Worm (Caenorhabditis elegans) whole organism, late embryonic: Measurements from ENCODE around the gene R08E5.4.

Source experiments
- C08G9.2 ChIP-seq: sonication (generic microtip); optimal IDR thresholded peaks from 2 replicates; lab custom pipeline; 2016; ENCODE audit warnings: mild to moderate bottlenecking, missing genetic modification characterization, moderate library complexity, missing compliant biosample characterization
- F13H6.1 ChIP-seq: sonication (generic microtip); optimal IDR thresholded peaks from 2 replicates; lab custom pipeline; 2016; ENCODE audit warnings: missing genetic modification characterization, missing compliant biosample characterization
- K02D7.2 ChIP-seq: sonication (generic microtip); optimal IDR thresholded peaks from 2 replicates; lab custom pipeline; 2017; ENCODE audit warnings: mild to moderate bottlenecking, missing genetic modification characterization, missing compliant biosample characterization
- T23F11.4 ChIP-seq: fragments of 200-800 bp; sonication (Bioruptor generic); optimal IDR thresholded peaks from 2 replicates; lab custom pipeline; 2018; ENCODE audit warnings: mild to moderate bottlenecking, missing genetic modification characterization, missing compliant biosample characterization
- Y22D7AL.16 ChIP-seq: sonication (generic microtip); optimal IDR thresholded peaks from 2 replicates; lab custom pipeline; 2016; ENCODE audit warnings: missing genetic modification characterization, missing compliant biosample characterization
- ama-1 ChIP-seq: fragments of 150-350 bp; optimal IDR thresholded peaks from 2 replicates; lab custom pipeline; 2014
- ceh-14 ChIP-seq: sonication (generic microtip); optimal IDR thresholded peaks from 2 replicates; lab custom pipeline; 2016; ENCODE audit warnings: missing genotype, missing genetic modification characterization, missing compliant biosample characterization
- ceh-18 ChIP-seq: sonication (generic microtip); optimal IDR thresholded peaks from 2 replicates; lab custom pipeline; 2016; ENCODE audit warnings: missing genetic modification characterization, missing compliant biosample characterization
- ceh-19 ChIP-seq: fragments of 200-800 bp; sonication (Bioruptor generic); optimal IDR thresholded peaks from 2 replicates; lab custom pipeline; 2018; ENCODE audit warnings: mild to moderate bottlenecking, missing genetic modification characterization, missing compliant biosample characterization
- ceh-2 ChIP-seq: sonication (generic microtip); optimal IDR thresholded peaks from 2 replicates; lab custom pipeline; 2016; ENCODE audit warnings: missing genotype, missing genetic modification characterization, missing compliant biosample characterization
- ceh-22 ChIP-seq: sonication (generic microtip); optimal IDR thresholded peaks from 2 replicates; lab custom pipeline; 2017; ENCODE audit warnings: missing biosample characterization, missing genetic modification characterization
- ceh-30 ChIP-seq: fragments of 150-350 bp; optimal IDR thresholded peaks from 2 replicates; lab custom pipeline; 2014; ENCODE audit warnings: missing biosample characterization, missing genetic modification characterization
- ceh-34 ChIP-seq: sonication (generic microtip); optimal IDR thresholded peaks from 2 replicates; lab custom pipeline; 2016; ENCODE audit warnings: mild to moderate bottlenecking, missing genetic modification characterization, missing compliant biosample characterization
- ceh-45 ChIP-seq: fragments of 200-800 bp; sonication (Bioruptor generic); IDR thresholded peaks from 2 replicates; pipeline ENCODE4 v1.3.6; 2022; ENCODE audit warnings: missing genetic modification reagents, missing genetic modification characterization, missing compliant biosample characterization
- ceh-9 ChIP-seq: sonication (generic microtip); optimal IDR thresholded peaks from 2 replicates; lab custom pipeline; 2016; ENCODE audit warnings: mild to moderate bottlenecking, missing genetic modification characterization, inconsistent platforms, missing compliant biosample characterization
- che-1 ChIP-seq: sonication (generic microtip); optimal IDR thresholded peaks from 2 replicates; lab custom pipeline; 2016; ENCODE audit warnings: mild to moderate bottlenecking, missing genetic modification characterization, missing compliant biosample characterization
- dve-1 ChIP-seq: sonication (generic microtip); optimal IDR thresholded peaks from 2 replicates; lab custom pipeline; 2017; ENCODE audit warnings: antibody characterized with exemption, mild to moderate bottlenecking, missing genetic modification characterization, missing compliant biosample characterization
- elt-2 ChIP-seq: sonication (generic microtip); optimal IDR thresholded peaks from 2 replicates; lab custom pipeline; 2016; ENCODE audit warnings: missing genetic modification reagents, missing genetic modification characterization, missing compliant biosample characterization
- elt-4 ChIP-seq: sonication (generic microtip); optimal IDR thresholded peaks from 2 replicates; lab custom pipeline; 2016; ENCODE audit warnings: missing genetic modification characterization, missing compliant biosample characterization
- ets-4 ChIP-seq: sonication (generic microtip); optimal IDR thresholded peaks from 2 replicates; lab custom pipeline; 2016; ENCODE audit warnings: missing genetic modification characterization, missing compliant biosample characterization
- eyg-1 ChIP-seq: sonication (generic microtip); optimal IDR thresholded peaks from 2 replicates; lab custom pipeline; 2016; ENCODE audit warnings: missing genotype, missing genetic modification characterization, missing compliant biosample characterization
- fkh-10 ChIP-seq: fragments of 150-350 bp; optimal IDR thresholded peaks from 2 replicates; lab custom pipeline; 2014; ENCODE audit warnings: missing biosample characterization, missing genetic modification reagents, missing genetic modification characterization
- fkh-6 ChIP-seq: sonication (generic microtip); optimal IDR thresholded peaks from 2 replicates; lab custom pipeline; 2016; ENCODE audit warnings: missing genetic modification characterization, missing compliant biosample characterization
- gmeb-2 ChIP-seq: sonication (generic microtip); optimal IDR thresholded peaks from 2 replicates; lab custom pipeline; 2016; ENCODE audit warnings: missing genetic modification characterization, inconsistent platforms, missing compliant biosample characterization
- hlh-13 ChIP-seq: fragments of 200-800 bp; sonication (Bioruptor generic); optimal IDR thresholded peaks from 2 replicates; lab custom pipeline; 2018; ENCODE audit warnings: mild to moderate bottlenecking, missing genetic modification characterization, missing compliant biosample characterization
- hlh-30 ChIP-seq: sonication (generic microtip); optimal IDR thresholded peaks from 2 replicates; lab custom pipeline; 2017; ENCODE audit warnings: antibody characterized with exemption, missing genetic modification characterization, missing compliant biosample characterization; ENCODE audit not compliant: insufficient read depth
- hlh-6 ChIP-seq: sonication (generic microtip); optimal IDR thresholded peaks from 2 replicates; lab custom pipeline; 2016; ENCODE audit warnings: missing genotype, missing genetic modification characterization, missing compliant biosample characterization
- mec-3 ChIP-seq: sonication (generic microtip); optimal IDR thresholded peaks from 2 replicates; lab custom pipeline; 2016; ENCODE audit warnings: borderline replicate concordance, missing genetic modification characterization, missing compliant biosample characterization
- nfya-1 ChIP-seq: sonication (generic microtip); optimal IDR thresholded peaks from 2 replicates; lab custom pipeline; 2017; ENCODE audit warnings: missing genetic modification characterization, mild to moderate bottlenecking, missing compliant biosample characterization, antibody characterized with exemption, moderate library complexity
- npax-4 ChIP-seq: sonication (generic microtip); optimal IDR thresholded peaks from 2 replicates; lab custom pipeline; 2016; ENCODE audit warnings: missing genetic modification characterization, missing compliant biosample characterization
- odd-2 ChIP-seq: sonication (generic microtip); optimal IDR thresholded peaks from 2 replicates; lab custom pipeline; 2017; ENCODE audit warnings: antibody characterized with exemption, mild to moderate bottlenecking, missing genetic modification characterization, missing compliant biosample characterization
- pha-4 ChIP-seq: fragments of 150-350 bp; optimal IDR thresholded peaks from 2 replicates; lab custom pipeline; 2018; ENCODE audit warnings: missing biosample characterization, missing genetic modification reagents, missing genetic modification characterization
- sdc-2 ChIP-seq: sonication (generic microtip); optimal IDR thresholded peaks from 2 replicates; lab custom pipeline; 2016; ENCODE audit warnings: missing genotype, missing genetic modification characterization, missing compliant biosample characterization
- sox-4 ChIP-seq: sonication (generic microtip); optimal IDR thresholded peaks from 2 replicates; lab custom pipeline; 2017; ENCODE audit warnings: mild to moderate bottlenecking, missing genetic modification characterization, inconsistent platforms, missing compliant biosample characterization
- tbx-7 ChIP-seq: sonication (generic microtip); optimal IDR thresholded peaks from 2 replicates; lab custom pipeline; 2016; ENCODE audit warnings: missing genotype, missing genetic modification characterization, missing compliant biosample characterization
- ttx-3 ChIP-seq: sonication (generic microtip); optimal IDR thresholded peaks from 2 replicates; lab custom pipeline; 2016; ENCODE audit warnings: missing genetic modification reagents, missing genetic modification characterization, missing compliant biosample characterization
- unc-42 ChIP-seq: sonication (generic microtip); optimal IDR thresholded peaks from 2 replicates; lab custom pipeline; 2016; ENCODE audit warnings: missing genotype, missing genetic modification characterization, missing compliant biosample characterization
- zip-5 ChIP-seq: sonication (generic microtip); optimal IDR thresholded peaks from 2 replicates; lab custom pipeline; 2016; ENCODE audit warnings: missing genetic modification characterization, missing compliant biosample characterization

The R08E5.4 gene

DNA sequence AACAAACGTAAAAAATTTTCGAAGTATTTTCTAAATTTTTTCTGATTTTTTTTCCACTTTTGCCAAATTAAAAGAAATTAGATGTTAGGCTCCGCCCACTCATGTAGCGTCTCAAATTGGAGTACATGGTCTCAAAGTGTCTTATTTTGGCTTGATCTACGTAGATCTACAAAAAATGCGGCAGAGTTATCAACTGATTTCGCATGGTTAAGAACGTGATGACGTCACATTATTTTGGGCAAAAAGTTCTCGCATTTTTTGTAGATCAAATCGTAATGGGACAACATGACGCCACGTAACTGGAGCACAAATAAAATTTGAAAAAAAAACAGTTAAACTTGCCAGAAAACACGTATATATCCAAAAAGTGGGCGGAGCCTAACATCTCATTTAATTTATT, 6.5 kb upstream of the R08E5.4 start:
- no peak for TF ChIP-seq unc-42 (tag; lab: Kevin White, UChicago)
- no peak for TF ChIP-seq F13H6.1 (tag; lab: Kevin White, UChicago)
- no peak for TF ChIP-seq zip-5 (tag; lab: Kevin White, UChicago)
- TF ChIP-seq elt-4 (tag; lab: Kevin White, UChicago) = no peak
- no peak for TF ChIP-seq ceh-2 (tag; lab: Kevin White, UChicago)
- TF ChIP-seq elt-2 (tag; lab: Kevin White, UChicago) = no peak
- no peak for TF ChIP-seq ceh-19 (GFP tag; lab: Kevin White, UChicago)
- TF ChIP-seq pha-4 (tag; lab: Kevin White, UChicago) = no peak
- TF ChIP-seq sdc-2 (tag; lab: Kevin White, UChicago) = no peak

DNA sequence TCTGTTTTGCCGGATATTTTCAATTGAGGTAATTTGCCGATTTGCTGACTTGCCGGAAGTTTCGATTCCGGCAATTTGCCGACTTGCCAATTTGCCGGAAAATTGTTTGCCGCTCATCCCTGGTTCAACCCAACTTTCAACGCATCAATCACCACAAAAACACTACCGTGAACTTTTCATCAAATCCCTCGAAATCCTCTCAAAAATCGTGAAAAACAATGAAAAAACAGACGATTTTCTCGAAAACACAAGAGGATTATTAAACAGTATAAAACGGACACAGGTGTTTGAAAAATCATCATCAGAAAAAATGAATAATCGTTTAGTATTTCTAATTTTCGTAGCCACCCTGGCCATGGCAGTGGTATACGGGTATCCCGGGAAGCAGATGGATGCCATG, 1.5 kb upstream of the R08E5.4 start, which contains the start of gene Y39H10A.1:
TSS of gene Y39H10A.1 (plus strand) at position 301 of the 400 bp plus-strand sequence.
- TF ChIP-seq hlh-6 (tag; lab: Kevin White, UChicago) (no peak), ceh-22 (tag; lab: Kevin White, UChicago) (no peak), elt-4 (tag; lab: Kevin White, UChicago) (no peak), hlh-30 (tag; lab: Kevin White, UChicago) (no peak), ama-1 (lab: Kevin White, UChicago) (no peak), ttx-3 (tag; lab: Kevin White, UChicago) (no peak), mec-3 (tag; lab: Kevin White, UChicago) (no peak), T23F11.4 (no peak)
- TF ChIP-seq, all 69 proteins: peak for 0

DNA sequence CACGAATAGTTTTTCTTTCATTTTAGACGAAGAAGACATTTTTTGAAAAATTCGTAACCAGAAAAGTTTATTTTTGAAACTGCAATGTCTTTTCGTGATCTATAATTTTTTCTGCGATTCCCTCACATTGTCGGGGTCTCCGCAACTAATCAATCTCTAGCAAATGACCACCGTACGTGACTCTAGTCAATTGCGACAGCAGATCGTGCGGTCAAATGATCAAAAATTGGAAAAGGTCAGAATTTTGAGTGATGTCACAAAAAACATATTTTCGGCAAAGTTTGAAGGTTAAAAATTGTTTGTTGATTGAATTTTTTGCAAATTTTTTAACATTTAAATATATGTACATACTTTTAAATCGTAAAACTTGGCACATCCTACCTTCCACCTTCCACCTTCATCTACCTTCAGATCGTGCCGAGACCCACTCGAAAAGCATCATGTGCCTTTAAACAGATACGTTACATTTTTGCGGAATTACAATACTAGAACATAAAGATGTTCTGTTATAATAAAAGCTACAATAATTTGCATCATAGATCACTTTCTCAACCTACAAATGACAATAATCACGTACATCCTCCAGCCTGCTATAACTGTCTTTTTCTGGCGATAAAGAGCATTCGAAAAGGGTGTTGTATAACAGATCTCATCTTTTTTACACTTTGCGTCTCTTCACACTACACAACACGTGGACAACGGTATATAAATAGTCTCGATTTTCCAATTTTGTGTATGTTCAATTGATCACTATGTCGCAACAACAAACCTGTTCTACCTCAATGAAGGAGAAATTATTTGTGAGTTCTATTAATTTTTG, 3.3 kb downstream of the R08E5.4 start, which contains the start of the genes R08E5.1 and rips-1:
TSS of gene R08E5.1 (minus strand) at position 82 of the 820 bp plus-strand sequence.
TSS of gene rips-1 (plus strand) at position 585 of the 820 bp plus-strand sequence.
- TF ChIP-seq ceh-45 (no peak), hlh-13 (no peak), K02D7.2 (no peak), che-1 (tag; lab: Kevin White, UChicago) (no peak), ceh-14 (tag; lab: Kevin White, UChicago) (no peak), eyg-1 (no peak), ceh-22 (tag; lab: Kevin White, UChicago) (no peak), gmeb-2 (tag; lab: Kevin White, UChicago) (no peak), fkh-6 (tag; lab: Kevin White, UChicago) (no peak), nfya-1 (tag; lab: Kevin White, UChicago) (no peak), ama-1 (lab: Kevin White, UChicago) (no peak)

DNA sequence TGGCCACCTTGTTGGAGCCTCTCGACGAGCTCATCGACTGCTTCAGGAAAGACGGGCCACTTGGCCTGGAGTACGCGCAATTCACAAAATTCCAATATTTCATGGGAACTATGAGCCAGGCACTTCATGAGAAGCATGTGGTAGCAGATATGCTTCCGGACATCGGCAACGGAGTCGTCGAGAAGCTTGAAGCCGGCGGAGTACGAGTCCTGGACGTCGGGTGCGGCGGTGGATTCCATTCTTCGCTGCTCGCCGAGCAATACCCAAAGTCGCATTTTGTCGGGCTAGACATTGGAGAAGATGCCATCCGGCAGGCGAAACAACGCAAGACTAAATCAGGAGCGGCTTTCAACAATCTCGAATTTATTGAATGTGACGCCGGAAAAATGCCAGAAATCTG, 5.2 kb downstream of the R08E5.4 start:
- TF ChIP-seq tbx-7 (tag; lab: Kevin White, UChicago) = no peak

DNA sequence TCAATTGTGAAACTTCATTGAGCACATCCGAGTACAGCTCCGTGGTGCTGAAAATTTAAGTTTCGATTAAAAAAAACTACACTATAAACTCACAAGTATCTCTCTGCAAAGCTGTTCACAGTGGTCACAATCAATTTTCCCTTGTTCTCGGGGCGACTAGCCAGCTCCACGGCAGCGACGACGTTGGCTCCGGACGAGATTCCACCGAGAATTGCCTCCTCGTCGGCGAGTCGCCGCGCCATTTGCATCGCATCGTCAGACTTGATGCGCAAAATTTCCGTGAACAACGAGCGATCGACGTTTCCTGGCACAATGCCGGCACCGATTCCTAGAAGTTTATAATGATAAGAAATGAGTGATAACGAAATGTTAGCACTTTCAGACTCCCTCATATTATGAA, 6.3 kb downstream of the R08E5.4 start:
- TF ChIP-seq sox-4 (tag; lab: Kevin White, UChicago) (no peak), zip-5 (tag; lab: Kevin White, UChicago) (no peak), ceh-34 (tag; lab: Kevin White, UChicago) (no peak), ets-4 (tag; lab: Kevin White, UChicago) (no peak), dve-1 (no peak), ceh-9 (no peak), odd-2 (no peak), Y22D7AL.16 (no peak), ceh-30 (tag; lab: Kevin White, UChicago) (no peak), fkh-10 (GFP tag; lab: Kevin White, UChicago) (no peak), ceh-18 (tag; lab: Kevin White, UChicago) (no peak), C08G9.2 (tag; lab: Kevin White, UChicago) (no peak), npax-4 (tag; lab: Kevin White, UChicago) (no peak)
